Worm (Caenorhabditis elegans) whole organism, L4/young adult: Measurements from ENCODE around the gene F02D10.2.

ENCODE experiments used
- W03F9.2 ChIP-seq: fragments of 150-350 bp; optimal IDR thresholded peaks from 2 replicates; lab custom pipeline; 2014; ENCODE audit warnings: missing biosample characterization, missing genetic modification characterization
- dao-5 ChIP-seq: sonication (generic microtip); optimal IDR thresholded peaks from 2 replicates; lab custom pipeline; 2016; ENCODE audit warnings: missing genotype, missing genetic modification characterization, moderate library complexity, missing compliant biosample characterization

ce11 chrX:13456442-13456841, 7.3 kb downstream of the F02D10.2 start, which contains the start of gene flr-1:
- TF ChIP-seq W03F9.2 (tag; lab: Kevin White, UChicago) (no peak), dao-5 (tag; lab: Kevin White, UChicago) (no peak)
